Worm (Caenorhabditis elegans): ENCODE measurements around the gene T04C9.1.
A peak's percentile ranks its signal among the peaks of the same experiment; 100 is the strongest.

T04C9.1 gene

DNA sequence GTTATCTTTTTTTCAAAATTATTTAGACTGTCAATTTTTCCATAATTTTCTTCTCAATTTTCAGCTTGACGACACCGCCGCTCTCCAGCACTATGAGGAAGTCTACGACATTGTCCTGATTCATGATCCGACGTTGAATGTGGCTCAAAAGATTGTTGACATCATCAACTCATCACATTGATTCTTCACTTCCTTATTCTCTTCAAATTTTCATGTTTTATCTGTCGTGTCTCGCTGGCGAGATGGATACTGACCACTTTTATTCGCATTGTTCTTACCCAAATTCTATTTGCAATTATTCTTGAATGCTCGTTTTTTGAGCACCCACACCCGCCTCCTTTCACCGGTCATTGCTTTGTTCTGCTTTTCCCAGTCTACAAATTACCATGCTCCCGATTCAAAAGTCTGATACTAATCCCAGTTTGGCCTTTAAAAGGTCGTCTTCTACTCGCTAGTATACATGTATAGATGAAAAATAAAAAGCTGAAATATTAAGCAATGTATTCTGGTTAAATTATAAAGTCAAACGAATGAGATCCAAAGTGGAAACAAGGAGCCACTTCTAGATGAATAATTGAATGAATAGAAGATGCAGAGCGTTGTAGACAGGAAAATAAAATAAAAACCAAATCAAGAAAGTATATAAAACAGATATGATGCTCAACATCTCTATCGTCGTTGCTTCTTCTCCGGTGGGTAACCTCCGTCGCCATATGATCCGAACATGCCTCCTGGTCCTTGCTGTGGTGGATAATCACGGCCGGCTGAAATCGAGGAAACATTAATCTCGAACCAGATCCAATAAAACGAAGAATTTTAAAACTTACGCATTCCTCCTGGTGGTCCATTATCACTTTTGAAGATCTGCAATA is 39.7 kb upstream of the T04C9.1 start:
- TF ChIP-seq nhr-12 (tag; optimal IDR thresholded peaks at IDR 0.05) (no peak), nhr-90 (tag; optimal IDR thresholded peaks at IDR 0.05; ENCODE audit: poor library complexity) (peak; percentile 4), xbp-1 (tag; optimal IDR thresholded peaks at IDR 0.05) (no peak), egl-27 (tag; optimal IDR thresholded peaks at IDR 0.05) (no peak), ama-1 (optimal IDR thresholded peaks at IDR 0.05) (peak; percentile 9), nhr-71 (tag; optimal IDR thresholded peaks at IDR 0.05) (peak; percentile 28), mdl-1 (tag; optimal IDR thresholded peaks at IDR 0.05) (no peak), lin-35 (GFP tag; optimal IDR thresholded peaks at IDR 0.05) (peak in 1 of 2 experiments; percentile 5), lsy-2 (tag; optimal IDR thresholded peaks at IDR 0.05) (no peak), unc-62 (GFP tag; optimal IDR thresholded peaks at IDR 0.05) (no peak), aly-2 (tag; optimal IDR thresholded peaks at IDR 0.05) (no peak), vab-15 (tag; optimal IDR thresholded peaks at IDR 0.05) (no peak), mab-9 (GFP tag; IDR thresholded peaks at IDR 0.05) (no peak), nhr-85 (tag) (peak; percentile 58), efl-1 (optimal IDR thresholded peaks at IDR 0.05) (no peak), efl-1 (GFP tag; optimal IDR thresholded peaks at IDR 0.05 in 1 of 2) (peak in 1 of 2 experiments; percentile 20), ztf-11 (tag; optimal IDR thresholded peaks at IDR 0.05) (no peak), F16B12.6 (tag; optimal IDR thresholded peaks at IDR 0.05) (no peak), snu-23 (GFP tag; optimal IDR thresholded peaks at IDR 0.05) (peak; percentile 5), pag-3 (tag; optimal IDR thresholded peaks at IDR 0.05; ENCODE audit: borderline replicate concordance, insufficient read depth) (no peak), lin-14 (GFP tag; optimal IDR thresholded peaks at IDR 0.05) (no peak), nhr-47 (tag; optimal IDR thresholded peaks at IDR 0.05) (no peak)

DNA sequence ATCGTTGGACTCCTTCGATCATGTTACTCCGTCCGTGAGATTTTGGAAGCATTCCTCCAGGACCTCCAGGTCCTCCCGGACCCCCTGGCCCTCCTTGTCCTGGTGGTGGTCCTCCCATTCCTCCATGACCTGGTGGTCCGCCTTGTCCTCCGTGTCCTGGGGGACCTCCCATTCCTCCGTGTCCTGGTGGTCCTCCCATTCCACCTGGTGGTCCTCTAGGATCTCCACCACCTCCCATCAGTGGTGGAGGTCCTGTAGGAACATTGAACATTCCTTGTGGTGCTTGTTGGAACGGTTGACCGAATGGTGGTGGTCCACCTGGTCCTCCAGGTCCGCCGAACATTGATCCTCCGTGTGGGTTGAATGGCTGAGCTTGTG is 39.1 kb upstream of the T04C9.1 start:
- no peak for TF ChIP-seq nhr-28 (tag; optimal IDR thresholded peaks at IDR 0.05)
- TF ChIP-seq lin-15B (tag; optimal IDR thresholded peaks at IDR 0.05): no peak
- no peak for TF ChIP-seq nhr-84 (tag; optimal IDR thresholded peaks at IDR 0.05)
- no peak for TF ChIP-seq nhr-20 (tag; optimal IDR thresholded peaks at IDR 0.05)
- no peak for TF ChIP-seq lin-35 (GFP tag; optimal IDR thresholded peaks at IDR 0.05)
- TF ChIP-seq blmp-1 (tag; optimal IDR thresholded peaks at IDR 0.05): no peak
- no peak for TF ChIP-seq ceh-63 (GFP tag; optimal IDR thresholded peaks at IDR 0.05)
- no peak for TF ChIP-seq grh-1 (GFP tag; IDR thresholded peaks at IDR 0.05)
- no peak for TF ChIP-seq unc-98 (GFP tag; IDR thresholded peaks at IDR 0.05)
- TF ChIP-seq efl-3 (GFP tag; optimal IDR thresholded peaks at IDR 0.05): no peak
- no peak for TF ChIP-seq skn-1 (tag; optimal IDR thresholded peaks at IDR 0.05)

DNA sequence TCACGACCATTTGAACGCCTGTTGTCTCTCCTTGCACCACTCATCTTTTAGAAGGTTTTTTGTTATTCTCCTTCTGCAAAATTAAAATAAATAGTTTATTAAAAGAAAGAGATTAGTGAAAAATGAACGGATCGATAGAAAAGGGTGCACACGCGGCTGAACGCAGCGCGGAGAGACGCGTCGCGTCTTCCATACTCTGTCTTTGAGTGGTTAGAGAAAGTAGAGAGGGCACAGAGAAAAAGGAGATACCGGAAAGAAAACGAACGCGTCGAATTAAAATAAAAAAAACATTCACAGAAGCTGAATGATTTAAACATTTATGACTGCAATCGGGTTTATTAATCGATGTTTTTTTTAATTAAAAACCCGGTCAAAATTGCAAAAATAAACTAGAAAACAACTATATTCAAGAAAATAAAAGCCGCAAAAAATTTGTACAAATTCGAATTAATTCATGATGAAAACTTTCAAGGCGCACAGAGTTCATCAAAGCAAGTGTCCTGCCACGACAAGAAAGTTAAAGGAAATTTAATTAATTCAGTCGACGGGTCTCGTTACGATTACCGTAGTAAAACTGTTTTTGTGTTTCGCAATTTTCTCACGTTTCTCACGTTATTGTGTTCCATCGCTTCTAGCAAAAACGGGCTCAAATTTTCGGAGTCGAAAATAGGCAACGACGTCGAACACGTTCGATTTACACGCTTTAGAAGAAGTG is 34.7 kb upstream of the T04C9.1 start, which contains the start of the genes nono-1 and nop-1:
Gene nono-1, minus strand, starts transcription at position 75 of the 715 bp plus-strand sequence.
Gene nop-1, plus strand, starts transcription at position 551 of the 715 bp plus-strand sequence.
- TF ChIP-seq lin-13 (GFP tag; optimal IDR thresholded peaks at IDR 0.05): no peak
- TF ChIP-seq blmp-1 (tag; optimal IDR thresholded peaks at IDR 0.05): peak; percentile 70
- TF ChIP-seq lin-39 (tag; optimal IDR thresholded peaks at IDR 0.05): no peak
- TF ChIP-seq C04F5.9 (tag; optimal IDR thresholded peaks at IDR 0.05): no peak
- peak; percentile 56 for TF ChIP-seq mep-1 (tag; optimal IDR thresholded peaks at IDR 0.05)
- TF ChIP-seq lin-14 (GFP tag; optimal IDR thresholded peaks at IDR 0.05): peak; percentile 56
